Worm (Caenorhabditis elegans): Measurements from ENCODE around the gene ast-1.

- no peak for TF ChIP-seq Y55F3AM.14 (GFP tag; optimal IDR thresholded peaks at IDR 0.05)
- no peak for TF ChIP-seq elt-3 (tag; optimal IDR thresholded peaks at IDR 0.05)
- TF ChIP-seq unc-39 (tag; optimal IDR thresholded peaks at IDR 0.05) = no peak
- TF ChIP-seq mdl-1 (tag; optimal IDR thresholded peaks at IDR 0.05) = no peak
- TF ChIP-seq snpc-4 (tag; optimal IDR thresholded peaks at IDR 0.05) = no peak
- no peak for TF ChIP-seq R02D3.7 (tag; optimal IDR thresholded peaks at IDR 0.05)
- TF ChIP-seq nhr-77 (tag; optimal IDR thresholded peaks at IDR 0.05) = no peak
Measured at ce11 chrII:4100485-4100884, 34.7 kb downstream of the ast-1 start, which contains the start of gene rhgf-2.

All from whole organism, L2 larva.